Fruit fly (Drosophila melanogaster) whole organism, prepupa: ENCODE measurements around the gene Rcd7.

Experiments
- Blimp-1 ChIP-seq: fragments of 200-800 bp; sonication (Bioruptor generic); optimal IDR thresholded peaks from 3 replicates; lab custom pipeline; 2017; ENCODE audit warnings: missing biosample characterization, missing genetic modification characterization, mild to moderate bottlenecking, moderate library complexity, missing genetic modification reagents
- CG10669 ChIP-seq: fragments of 200-800 bp; sonication (Bioruptor generic); optimal IDR thresholded peaks from 3 replicates; lab custom pipeline; 2018; ENCODE audit warnings: missing biosample characterization, mild to moderate bottlenecking, missing genetic modification characterization, moderate library complexity
- CG11294 ChIP-seq: fragments of 200-800 bp; sonication (Bioruptor generic); IDR thresholded peaks from 2 replicates; pipeline ENCODE4 v1.3.6; 2022; ENCODE audit warnings: missing biosample characterization, missing genetic modification characterization
- CG11762 ChIP-seq: fragments of 200-800 bp; sonication (Bioruptor generic); optimal IDR thresholded peaks from 3 replicates; lab custom pipeline; 2016; ENCODE audit warnings: missing biosample characterization, missing genetic modification characterization; ENCODE audit not compliant: insufficient read depth
- CG11902 ChIP-seq: fragments of 200-800 bp; sonication (Bioruptor generic); optimal IDR thresholded peaks from 3 replicates; lab custom pipeline; 2016; ENCODE audit warnings: missing biosample characterization, missing genetic modification characterization
- CG15336 ChIP-seq: fragments of 200-800 bp; sonication (Bioruptor generic); IDR thresholded peaks from 2 replicates; pipeline ENCODE4 v1.3.6; 2022; ENCODE audit warnings: missing biosample characterization, missing genetic modification characterization
- CG1621 ChIP-seq: fragments of 200-800 bp; sonication (Bioruptor generic); optimal IDR thresholded peaks from 3 replicates; lab custom pipeline; 2018; ENCODE audit warnings: missing biosample characterization, mild to moderate bottlenecking, missing genetic modification characterization
- CG16779 ChIP-seq: fragments of 200-800 bp; sonication (Bioruptor generic); optimal IDR thresholded peaks from 3 replicates; lab custom pipeline; 2017; ENCODE audit warnings: missing biosample characterization, mild to moderate bottlenecking, missing genetic modification characterization
- CG3032 ChIP-seq: fragments of 200-800 bp; optimal IDR thresholded peaks from 2 replicates; lab custom pipeline; 2019; ENCODE audit warnings: missing biosample characterization, mild to moderate bottlenecking, missing genetic modification characterization, moderate library complexity
- CG31627 ChIP-seq: fragments of 200-800 bp; sonication (Bioruptor generic); optimal IDR thresholded peaks from 3 replicates; lab custom pipeline; 2016; ENCODE audit warnings: missing biosample characterization, missing genetic modification characterization
- CG32006 ChIP-seq: fragments of 200-800 bp; sonication (Bioruptor generic); optimal IDR thresholded peaks from 3 replicates; lab custom pipeline; 2017; ENCODE audit warnings: missing biosample characterization, mild to moderate bottlenecking, missing genetic modification characterization
- CG3919 ChIP-seq: fragments of 200-800 bp; sonication (Bioruptor generic); optimal IDR thresholded peaks from 3 replicates; lab custom pipeline; 2016; ENCODE audit warnings: missing biosample characterization, missing genetic modification characterization
- CG4318 ChIP-seq: fragments of 200-800 bp; sonication (Bioruptor generic); optimal IDR thresholded peaks from 3 replicates; lab custom pipeline; 2017; ENCODE audit warnings: missing biosample characterization, mild to moderate bottlenecking, missing genetic modification characterization
- CG6163 ChIP-seq: fragments of 200-800 bp; sonication (Bioruptor generic); IDR thresholded peaks from 3 replicates; pipeline ENCODE4 v1.3.6; 2022; ENCODE audit warnings: missing biosample characterization, missing genetic modification characterization
- CG6276 ChIP-seq: fragments of 200-800 bp; sonication (Bioruptor generic); optimal IDR thresholded peaks from 2 replicates; lab custom pipeline; 2017; ENCODE audit warnings: missing biosample characterization, mild to moderate bottlenecking, missing genetic modification characterization
- CG6792 ChIP-seq: fragments of 200-800 bp; sonication (Bioruptor generic); optimal IDR thresholded peaks from 3 replicates; lab custom pipeline; 2016; ENCODE audit warnings: missing biosample characterization, missing genetic modification characterization
- CG6854 ChIP-seq: fragments of 200-800 bp; sonication (Bioruptor generic); optimal IDR thresholded peaks from 2 replicates; lab custom pipeline; 2017; ENCODE audit warnings: missing biosample characterization, mild to moderate bottlenecking, missing genetic modification characterization
- CG7368 ChIP-seq: fragments of 200-800 bp; sonication (Bioruptor generic); optimal IDR thresholded peaks from 3 replicates; lab custom pipeline; 2016; ENCODE audit warnings: missing biosample characterization, missing genetic modification characterization
- CG8119 ChIP-seq: fragments of 200-800 bp; sonication (Bioruptor generic); IDR thresholded peaks from 3 replicates; pipeline ENCODE4 v1.3.6; 2022; ENCODE audit warnings: missing biosample characterization, missing genetic modification characterization
- CG8319 ChIP-seq: fragments of 200-800 bp; sonication (Bioruptor generic); optimal IDR thresholded peaks from 3 replicates; lab custom pipeline; 2016; ENCODE audit warnings: missing biosample characterization, missing genetic modification characterization
- CG8632 ChIP-seq: fragments of 200-800 bp; sonication (Bioruptor generic); optimal IDR thresholded peaks from 3 replicates; lab custom pipeline; 2016; ENCODE audit warnings: missing biosample characterization, missing genetic modification characterization
- CG9139 ChIP-seq: fragments of 200-800 bp; sonication (Bioruptor generic); optimal IDR thresholded peaks from 3 replicates; lab custom pipeline; 2017; ENCODE audit warnings: missing biosample characterization, mild to moderate bottlenecking, missing genetic modification characterization
- Eip78C ChIP-seq: fragments of 200-800 bp; sonication (Bioruptor generic); peaks from one replicate; lab custom pipeline; 2016; ENCODE audit warnings: missing biosample characterization, missing genetic modification characterization
- Eip93F ChIP-seq: fragments of 200-800 bp; sonication (Bioruptor generic); optimal IDR thresholded peaks from 2 replicates; lab custom pipeline; 2016; ENCODE audit warnings: missing biosample characterization, mild to moderate bottlenecking, missing genetic modification characterization
- Ets21C ChIP-seq: fragments of 200-800 bp; sonication (Bioruptor generic); optimal IDR thresholded peaks from 3 replicates; lab custom pipeline; 2016; ENCODE audit warnings: missing biosample characterization, missing genetic modification characterization
- Ets96B ChIP-seq: fragments of 200-800 bp; optimal IDR thresholded peaks from 2 replicates; lab custom pipeline; 2019; ENCODE audit warnings: missing biosample characterization, mild to moderate bottlenecking, missing genetic modification characterization, moderate library complexity
- Gug ChIP-seq: fragments of 200-800 bp; sonication (Bioruptor generic); IDR thresholded peaks from 2 replicates; pipeline ENCODE4 v1.3.6; 2022; ENCODE audit warnings: missing biosample characterization, missing genetic modification characterization
- Hr38 ChIP-seq: sonication (Bioruptor generic); optimal IDR thresholded peaks from 2 replicates; lab custom pipeline; 2016; ENCODE audit warnings: missing biosample characterization, missing genetic modification characterization
- Lpt ChIP-seq: fragments of 200-800 bp; sonication (Bioruptor generic); optimal IDR thresholded peaks from 3 replicates; lab custom pipeline; 2016; ENCODE audit warnings: missing biosample characterization, missing genetic modification characterization
- Met ChIP-seq: fragments of 200-800 bp; sonication (Bioruptor generic); optimal IDR thresholded peaks from 3 replicates; lab custom pipeline; 2016; ENCODE audit warnings: missing biosample characterization, missing genetic modification characterization
- OdsH ChIP-seq: fragments of 200-800 bp; sonication (Bioruptor generic); optimal IDR thresholded peaks from 3 replicates; lab custom pipeline; 2016; ENCODE audit warnings: missing biosample characterization, missing genetic modification characterization
- Smox ChIP-seq: fragments of 200-800 bp; sonication (Bioruptor generic); optimal IDR thresholded peaks from 3 replicates; lab custom pipeline; 2016; ENCODE audit warnings: missing biosample characterization, missing genetic modification characterization
- Sox102F ChIP-seq: fragments of 200-800 bp; sonication (Bioruptor generic); optimal IDR thresholded peaks from 2 replicates; lab custom pipeline; 2016; ENCODE audit warnings: missing biosample characterization, mild to moderate bottlenecking, missing genetic modification characterization
- Sox15 ChIP-seq: fragments of 200-800 bp; sonication (Bioruptor generic); optimal IDR thresholded peaks from 3 replicates; lab custom pipeline; 2016; ENCODE audit warnings: missing biosample characterization, missing genetic modification characterization
- achi ChIP-seq: fragments of 200-800 bp; sonication (Bioruptor generic); optimal IDR thresholded peaks from 3 replicates; lab custom pipeline; 2016; ENCODE audit warnings: missing biosample characterization, missing genetic modification characterization
- acj6 ChIP-seq: fragments of 200-800 bp; sonication (Bioruptor generic); optimal IDR thresholded peaks from 3 replicates; lab custom pipeline; 2016; ENCODE audit warnings: missing biosample characterization, missing genetic modification characterization
- cyc ChIP-seq: fragments of 200-800 bp; sonication (Bioruptor generic); optimal IDR thresholded peaks from 3 replicates; lab custom pipeline; 2016; ENCODE audit warnings: missing biosample characterization, missing genetic modification characterization
- dac ChIP-seq: fragments of 200-800 bp; sonication (Bioruptor generic); optimal IDR thresholded peaks from 2 replicates; lab custom pipeline; 2017; ENCODE audit warnings: missing biosample characterization, mild to moderate bottlenecking, missing genetic modification characterization
- dsx ChIP-seq: fragments of 200-800 bp; optimal IDR thresholded peaks from 3 replicates; lab custom pipeline; 2019; ENCODE audit warnings: missing biosample characterization, mild to moderate bottlenecking, missing genetic modification characterization, moderate library complexity; ENCODE audit not compliant: poor library complexity, severe bottlenecking
- eg ChIP-seq: fragments of 200-800 bp; sonication (Bioruptor generic); IDR thresholded peaks from 3 replicates; pipeline ENCODE4 v1.3.6; 2022; ENCODE audit warnings: missing biosample characterization, missing genetic modification characterization
- esn ChIP-seq: fragments of 200-800 bp; sonication (Bioruptor generic); optimal IDR thresholded peaks from 2 replicates; lab custom pipeline; 2016; ENCODE audit warnings: missing biosample characterization, mild to moderate bottlenecking, missing genetic modification characterization, moderate library complexity
- fd85E ChIP-seq: fragments of 200-800 bp; sonication (Bioruptor generic); optimal IDR thresholded peaks from 3 replicates; lab custom pipeline; 2016; ENCODE audit warnings: missing biosample characterization, missing genetic modification characterization
- fkh ChIP-seq: fragments of 200-800 bp; sonication (Bioruptor generic); optimal IDR thresholded peaks from 3 replicates; lab custom pipeline; 2017; ENCODE audit warnings: missing biosample characterization, mild to moderate bottlenecking, missing genetic modification characterization, moderate library complexity
- lz ChIP-seq: fragments of 200-800 bp; sonication (Bioruptor generic); optimal IDR thresholded peaks from 3 replicates; lab custom pipeline; 2016; ENCODE audit warnings: missing biosample characterization, missing genetic modification characterization
- net ChIP-seq: fragments of 200-800 bp; sonication (Bioruptor generic); optimal IDR thresholded peaks from 3 replicates; lab custom pipeline; 2016; ENCODE audit warnings: missing biosample characterization, missing genetic modification characterization
- pdm3 ChIP-seq: fragments of 200-800 bp; sonication (Bioruptor generic); optimal IDR thresholded peaks from 3 replicates; lab custom pipeline; 2016; ENCODE audit warnings: missing biosample characterization, missing genetic modification characterization
- salr ChIP-seq, 2 experiments: fragments of 200-800 bp; sonication (Bioruptor generic); optimal IDR thresholded peaks; 3 replicates each; lab custom pipeline; 2016 to 2018; ENCODE audit warnings: missing biosample characterization in 2 of 2, missing genetic modification characterization in 2 of 2, mild to moderate bottlenecking in 1 of 2
- spab ChIP-seq: fragments of 200-800 bp; sonication (Bioruptor generic); optimal IDR thresholded peaks from 2 replicates; lab custom pipeline; 2017; ENCODE audit warnings: missing biosample characterization, mild to moderate bottlenecking, missing genetic modification characterization, missing genetic modification reagents
- svp ChIP-seq: fragments of 200-800 bp; sonication (Bioruptor generic); peaks from one replicate; lab custom pipeline; 2016; ENCODE audit warnings: missing biosample characterization, missing genetic modification characterization
- topi ChIP-seq: fragments of 200-800 bp; sonication (Bioruptor generic); optimal IDR thresholded peaks from 3 replicates; lab custom pipeline; 2016; ENCODE audit warnings: missing biosample characterization, missing genetic modification characterization
- vri ChIP-seq: fragments of 200-800 bp; sonication (Bioruptor generic); optimal IDR thresholded peaks from 3 replicates; lab custom pipeline; 2016; ENCODE audit warnings: missing biosample characterization, mild to moderate bottlenecking, missing genetic modification characterization

Gene Rcd7

dm6 chr3L:19574452-19574851 lies 29.5 kb downstream of the Rcd7 start:
- TF ChIP-seq Lpt (GFP tag; lab: Kevin White, UChicago) (no peak), net (GFP tag; lab: Kevin White, UChicago) (no peak), OdsH (GFP tag; lab: Kevin White, UChicago) (no peak)

- TF ChIP-seq CG7368 (GFP tag; lab: Kevin White, UChicago) (peak; percentile 7), Smox (GFP tag; lab: Kevin White, UChicago) (peak; percentile 14), fd85E (no peak), CG6792 (GFP tag; lab: Kevin White, UChicago) (peak; percentile 14), achi (peak; percentile 17), dac (GFP tag; lab: Kevin White, UChicago) (no peak), CG31627 (GFP tag; lab: Kevin White, UChicago) (peak; percentile 3), dsx (GFP tag; lab: Kevin White, UChicago) (no peak), CG6163 (GFP tag; lab: Robert Waterston, UW) (no peak), acj6 (GFP tag; lab: Kevin White, UChicago) (no peak), eg (GFP tag; lab: Robert Waterston, UW) (no peak), CG32006 (GFP tag; lab: Kevin White, UChicago) (no peak), CG4318 (GFP tag; lab: Kevin White, UChicago) (no peak), CG6854 (GFP tag; lab: Kevin White, UChicago) (no peak), cyc (no peak), Sox15 (GFP tag; lab: Kevin White, UChicago) (no peak), Hr38 (GFP tag; lab: Kevin White, UChicago) (no peak), esn (GFP tag; lab: Kevin White, UChicago) (peak; percentile 44), Lpt (GFP tag; lab: Kevin White, UChicago) (no peak), CG11762 (GFP tag; lab: Kevin White, UChicago) (no peak), CG1621 (tag; lab: Kevin White, UChicago) (no peak), CG6276 (GFP tag; lab: Kevin White, UChicago) (no peak), CG15336 (GFP tag; lab: Robert Waterston, UW) (no peak), svp (GFP tag; lab: Kevin White, UChicago) (peak; percentile 25), Gug (GFP tag; lab: Robert Waterston, UW) (no peak), CG8119 (GFP tag; lab: Robert Waterston, UW) (no peak), CG8632 (peak; percentile 29), CG3032 (no peak), fkh (peak; percentile 94), CG10669 (GFP tag; lab: Kevin White, UChicago) (no peak), CG9139 (GFP tag; lab: Kevin White, UChicago) (no peak), OdsH (GFP tag; lab: Kevin White, UChicago) (no peak), CG11902 (GFP tag; lab: Kevin White, UChicago) (no peak), Ets21C (GFP tag; lab: Kevin White, UChicago) (no peak), CG3919 (GFP tag; lab: Kevin White, UChicago) (no peak), topi (GFP tag; lab: Kevin White, UChicago) (no peak), spab (GFP tag; lab: Kevin White, UChicago) (no peak), lz (no peak), Eip78C (GFP tag; lab: Kevin White, UChicago) (peak; percentile 20), salr (GFP tag; optimal IDR thresholded peaks at IDR 0.05; lab: Kevin White, UChicago) (no peak), pdm3 (GFP tag; lab: Kevin White, UChicago) (peak; percentile 4), Blimp-1 (GFP tag; lab: Kevin White, UChicago) (no peak), Met (peak; percentile 50), vri (peak; percentile 64), net (GFP tag; lab: Kevin White, UChicago) (no peak), Eip93F (GFP tag; lab: Kevin White, UChicago) (no peak), CG8319 (GFP tag; lab: Kevin White, UChicago) (no peak), Sox102F (peak; percentile 30), CG11294 (GFP tag; lab: Robert Waterston, UW) (no peak), Ets96B (tag; lab: Kevin White, UChicago) (no peak), CG16779 (tag; lab: Kevin White, UChicago) (no peak)
These were observed 30.7 kb downstream of the Rcd7 start for dm6 chr3L:19575650-19576049.
